Fruit fly (Drosophila melanogaster): ENCODE measurements around the gene brv3.

The brv3 gene

DNA sequence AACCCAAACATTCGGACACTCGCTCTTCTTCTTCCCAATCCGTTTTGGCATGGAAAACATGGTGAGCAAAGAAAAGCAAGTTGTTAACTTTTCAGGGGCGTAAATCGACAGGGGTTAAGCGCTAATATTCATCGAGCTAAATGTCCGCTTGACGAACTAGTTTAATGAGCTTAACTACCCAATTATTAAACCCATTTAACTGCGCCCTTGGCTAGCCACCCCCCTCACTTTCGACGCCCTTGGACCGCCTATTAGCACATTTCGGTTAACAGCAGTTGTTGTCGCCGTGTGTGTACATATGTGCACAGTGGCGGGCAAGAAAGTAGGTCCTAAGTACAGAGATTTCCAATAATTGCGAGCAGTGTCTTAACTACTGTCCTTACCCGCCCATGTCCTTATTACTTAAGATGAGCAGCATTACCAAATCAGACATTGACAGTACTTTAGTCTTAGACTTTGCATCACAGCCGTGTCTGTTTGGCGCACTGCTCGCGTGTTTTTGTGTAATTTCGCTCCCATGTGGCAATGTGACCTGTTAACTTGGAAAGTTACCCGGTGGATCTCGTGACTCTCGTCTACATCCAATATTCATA lies 34.8 kb downstream of the brv3 start (continued):
- TF ChIP-seq dsx (GFP tag; optimal IDR thresholded peaks at IDR 0.05; ENCODE audit: poor library complexity, severe bottlenecking) (peak; percentile 64), CG6276 (GFP tag; optimal IDR thresholded peaks at IDR 0.05) (peak; percentile 91), Hr4 (GFP tag; optimal IDR thresholded peaks at IDR 0.05) (peak; percentile 95), dac (GFP tag; optimal IDR thresholded peaks at IDR 0.05) (peak; percentile 94), CG31627 (GFP tag; optimal IDR thresholded peaks at IDR 0.05) (peak; percentile 97), CG3032 (tag; optimal IDR thresholded peaks at IDR 0.05) (peak; percentile 81), svp (GFP tag) (peak; percentile 97), Smox (GFP tag; optimal IDR thresholded peaks at IDR 0.05) (peak; percentile 93), Met (GFP tag; optimal IDR thresholded peaks at IDR 0.05) (peak; percentile 92), eg (GFP tag; IDR thresholded peaks at IDR 0.05) (peak; percentile 98), CG16779 (tag; optimal IDR thresholded peaks at IDR 0.05) (peak; percentile 73), CG10631 (GFP tag; optimal IDR thresholded peaks at IDR 0.05) (peak; percentile 89), CG32006 (GFP tag; optimal IDR thresholded peaks at IDR 0.05) (peak; percentile 96)

DNA sequence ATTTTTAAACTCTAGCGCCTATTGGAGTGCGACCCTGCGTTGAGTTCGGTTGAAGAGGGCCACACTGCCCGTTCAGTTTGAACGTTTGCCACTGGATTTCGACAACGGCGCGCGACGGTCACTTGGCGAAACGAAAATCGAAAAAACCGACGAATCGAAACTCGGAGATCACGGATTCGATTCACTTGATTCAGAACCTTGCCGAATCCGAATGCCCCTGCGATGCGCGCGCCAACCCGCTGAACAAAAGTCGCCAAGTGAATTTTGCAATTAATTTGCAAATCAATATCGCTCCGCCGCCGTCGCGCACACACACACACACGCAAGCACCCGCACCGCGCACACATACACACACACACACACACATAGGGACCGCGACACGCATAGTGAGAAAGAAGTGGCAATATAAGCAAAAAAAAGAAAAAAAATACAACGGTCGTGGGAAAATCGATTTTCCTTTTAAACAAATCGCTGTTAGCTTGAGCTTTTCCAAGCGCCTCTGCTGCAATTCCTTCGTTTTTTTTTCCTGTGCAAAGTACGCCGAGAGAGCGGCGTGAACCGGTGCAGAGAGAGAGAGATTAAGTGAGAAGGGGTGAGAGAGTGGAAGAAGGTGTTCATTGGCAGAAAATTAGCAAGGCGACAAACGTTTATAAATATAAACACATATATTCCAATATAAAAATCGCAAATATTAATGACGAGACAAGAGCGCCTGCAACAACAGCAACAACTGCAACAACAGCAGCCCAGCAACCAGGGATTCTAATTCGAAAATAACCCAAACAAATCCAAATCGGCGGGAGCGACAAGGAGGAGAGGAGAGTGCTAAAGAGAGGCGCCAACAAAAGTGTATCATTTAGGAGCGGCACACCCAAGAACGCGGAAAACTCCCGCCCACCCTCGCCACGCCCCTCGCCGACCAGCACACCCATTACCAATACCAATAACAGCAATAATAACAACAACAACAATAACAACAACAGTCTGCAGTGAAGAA lies 35.7 kb downstream of the brv3 start, which contains the start of gene egh:
Gene egh (plus strand): TSS at position 89 of the 997 bp plus-strand sequence.
- TF ChIP-seq CG6163 (GFP tag; IDR thresholded peaks at IDR 0.05) (peak; percentile 87), CG11294 (GFP tag; IDR thresholded peaks at IDR 0.05) (peak; percentile 51; the same call in 1 of the 2 replicates), Eip75B (GFP tag; optimal IDR thresholded peaks at IDR 0.05) (peak; percentile 74), ss (GFP tag; optimal IDR thresholded peaks at IDR 0.05) (peak; percentile 67 to 74), CG8119 (GFP tag; IDR thresholded peaks at IDR 0.05) (peak; percentile 85), CG10631 (GFP tag; optimal IDR thresholded peaks at IDR 0.05) (peak; percentile 67), CG16779 (tag; optimal IDR thresholded peaks at IDR 0.05) (peak; percentile 67), Hr4 (GFP tag; optimal IDR thresholded peaks at IDR 0.05) (peak; percentile 73), CG11902 (GFP tag; optimal IDR thresholded peaks at IDR 0.05) (peak; percentile 60), fd59A (GFP tag; optimal IDR thresholded peaks at IDR 0.05) (no peak), Eip78C (GFP tag) (peak; percentile 91), eg (GFP tag; IDR thresholded peaks at IDR 0.05) (peak; percentile 92), CG3032 (tag; optimal IDR thresholded peaks at IDR 0.05) (no peak), CG7368 (GFP tag; optimal IDR thresholded peaks at IDR 0.05) (peak; percentile 67), CG11762 (GFP tag; optimal IDR thresholded peaks at IDR 0.05; ENCODE audit: insufficient read depth) (peak; percentile 56), Lpt (GFP tag; optimal IDR thresholded peaks at IDR 0.05) (peak; percentile 71), topi (GFP tag; optimal IDR thresholded peaks at IDR 0.05) (peak; percentile 85), pdm3 (GFP tag; optimal IDR thresholded peaks at IDR 0.05) (peak; percentile 85), achi (GFP tag; optimal IDR thresholded peaks at IDR 0.05) (peak; percentile 70), fkh (GFP tag; optimal IDR thresholded peaks at IDR 0.05) (no peak), Smox (GFP tag; optimal IDR thresholded peaks at IDR 0.05) (peak; percentile 66), Hr38 (GFP tag; optimal IDR thresholded peaks at IDR 0.05) (no peak), CG8632 (GFP tag; optimal IDR thresholded peaks at IDR 0.05) (peak; percentile 67), dac (GFP tag; optimal IDR thresholded peaks at IDR 0.05) (peak; percentile 36), CG3919 (GFP tag; optimal IDR thresholded peaks at IDR 0.05) (peak; percentile 83), vri (GFP tag; optimal IDR thresholded peaks at IDR 0.05) (peak; percentile 72), Hr39 (GFP tag; optimal IDR thresholded peaks at IDR 0.05) (peak; percentile 74), salr (GFP tag; optimal IDR thresholded peaks at IDR 0.05) (peak in 1 of 2 experiments; percentile 64), CG6792 (GFP tag; optimal IDR thresholded peaks at IDR 0.05) (peak; percentile 76), svp (GFP tag) (peak; percentile 90), CG1621 (tag; optimal IDR thresholded peaks at IDR 0.05) (no peak), CG6276 (GFP tag; optimal IDR thresholded peaks at IDR 0.05) (peak; percentile 82), Sox15 (GFP tag; optimal IDR thresholded peaks at IDR 0.05) (peak; percentile 23), esn (GFP tag; optimal IDR thresholded peaks at IDR 0.05) (peak; percentile 71), dsx (GFP tag; optimal IDR thresholded peaks at IDR 0.05; ENCODE audit: poor library complexity, severe bottlenecking) (no peak), CG31627 (GFP tag; optimal IDR thresholded peaks at IDR 0.05) (peak; percentile 69), CG6808 (GFP tag; optimal IDR thresholded peaks at IDR 0.05) (peak; percentile 60), Met (GFP tag; optimal IDR thresholded peaks at IDR 0.05) (peak; percentile 82), CG34406 (GFP tag; optimal IDR thresholded peaks at IDR 0.05) (peak; percentile 65), OdsH (GFP tag; optimal IDR thresholded peaks at IDR 0.05) (peak; percentile 70), acj6 (GFP tag; optimal IDR thresholded peaks at IDR 0.05) (peak; percentile 67), CG15336 (GFP tag; IDR thresholded peaks at IDR 0.05) (peak; percentile 86), CG4318 (GFP tag; optimal IDR thresholded peaks at IDR 0.05) (peak; percentile 50)
